Fruit fly (Drosophila melanogaster) whole organism, adult: ENCODE data around the gene CG32669.

Experiments
- CG33017 ChIP-seq: fragments of 200-800 bp; sonication (Bioruptor generic); optimal IDR thresholded peaks from 2 replicates; lab custom pipeline; 2018; ENCODE audit warnings: missing biosample characterization, mild to moderate bottlenecking, missing genetic modification characterization, moderate library complexity
- CG7045 ChIP-seq: fragments of 200-800 bp; sonication (Bioruptor generic); optimal IDR thresholded peaks from 2 replicates; lab custom pipeline; 2017; ENCODE audit warnings: missing biosample characterization, mild to moderate bottlenecking, missing genetic modification characterization
- CG7101 ChIP-seq: fragments of 200-800 bp; sonication (Bioruptor generic); optimal IDR thresholded peaks from 2 replicates; lab custom pipeline; 2018; ENCODE audit warnings: missing biosample characterization, mild to moderate bottlenecking, missing genetic modification characterization, moderate library complexity
- Clk ChIP-seq: fragments of 200-800 bp; sonication (Bioruptor generic); optimal IDR thresholded peaks from 2 replicates; lab custom pipeline; 2017; ENCODE audit warnings: missing biosample characterization, missing genetic modification characterization
- Mnt ChIP-seq: fragments of 200-800 bp; sonication (Bioruptor generic); optimal IDR thresholded peaks from 2 replicates; lab custom pipeline; 2016; ENCODE audit warnings: missing biosample characterization, mild to moderate bottlenecking, missing genetic modification characterization
- toe ChIP-seq: fragments of 200-800 bp; sonication (Bioruptor generic); optimal IDR thresholded peaks from 2 replicates; lab custom pipeline; 2016; ENCODE audit warnings: missing biosample characterization, missing genetic modification characterization

DNA sequence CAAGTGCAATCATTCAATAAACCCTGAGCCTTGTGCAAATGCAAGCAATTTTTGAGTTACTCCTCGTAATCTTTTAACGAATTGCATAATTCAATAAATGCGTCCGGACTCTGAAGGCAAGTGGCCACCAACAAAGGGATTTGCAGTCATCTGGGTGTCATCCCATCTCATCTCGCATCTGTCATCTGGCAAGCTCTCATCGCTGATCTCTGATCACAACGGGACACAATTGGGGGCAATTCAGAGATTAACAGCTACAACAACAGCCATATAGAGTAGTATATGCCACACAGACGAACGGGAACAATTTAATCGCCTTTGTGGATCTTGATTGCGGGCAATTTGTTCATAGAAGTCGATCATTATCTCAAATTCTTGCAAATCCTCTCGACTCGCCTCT lies 38.9 kb upstream of the CG32669 start:
- TF ChIP-seq CG7101 (tag; lab: Kevin White, UChicago) (no peak), Clk (no peak), CG7045 (GFP tag; lab: Kevin White, UChicago) (no peak), toe (no peak), CG33017 (tag; lab: Kevin White, UChicago) (no peak), Mnt (GFP tag; lab: Kevin White, UChicago) (no peak)
